Worm (Caenorhabditis elegans): Measurements from ENCODE around the gene col-9.

The col-9 gene

DNA sequence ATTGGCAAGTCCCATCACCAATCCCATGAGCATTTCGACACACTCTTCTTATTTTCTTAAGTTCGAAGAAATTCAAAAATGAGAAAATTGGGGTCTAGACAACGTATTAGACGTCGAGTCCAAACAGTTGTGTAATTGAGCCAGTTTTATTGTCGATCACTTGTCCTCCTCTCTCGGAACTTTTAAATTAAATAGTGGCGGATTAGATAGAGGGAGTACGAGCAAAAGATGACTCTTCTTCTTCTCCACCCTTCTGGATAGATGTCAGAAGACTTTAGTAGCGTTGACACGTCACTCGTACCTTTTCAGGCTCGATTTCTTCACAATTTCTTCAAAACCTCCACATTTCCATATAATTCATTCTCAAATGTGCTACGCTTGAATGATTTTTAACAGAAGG, 25.3 kb downstream of the col-9 start:
- no peak for TF ChIP-seq nhr-27 (tag; optimal IDR thresholded peaks at IDR 0.05)
- no peak for TF ChIP-seq let-607 (tag; optimal IDR thresholded peaks at IDR 0.05)
- TF ChIP-seq nfyb-1 (GFP tag; IDR thresholded peaks at IDR 0.05): no peak
- no peak for TF ChIP-seq atf-7 (tag; optimal IDR thresholded peaks at IDR 0.05)
- TF ChIP-seq snpc-1.3 (tag; optimal IDR thresholded peaks at IDR 0.05; ENCODE audit: insufficient read depth): no peak
- TF ChIP-seq Y95B8A.8 (GFP tag; IDR thresholded peaks at IDR 0.05): no peak
- TF ChIP-seq lin-40 (tag; optimal IDR thresholded peaks at IDR 0.05): no peak
- no peak for TF ChIP-seq F10E7.11 (tag; optimal IDR thresholded peaks at IDR 0.05)
- TF ChIP-seq nhr-90 (tag; optimal IDR thresholded peaks at IDR 0.05): no peak
- no peak for TF ChIP-seq ztf-25 (GFP tag; IDR thresholded peaks at IDR 0.05)
- no peak for TF ChIP-seq snpc-3.4 (tag; optimal IDR thresholded peaks at IDR 0.05)
- TF ChIP-seq lir-1 (GFP tag; conservative IDR thresholded peaks at IDR 0.05): no peak
- no peak for TF ChIP-seq madf-10 (tag; optimal IDR thresholded peaks at IDR 0.05)
- no peak for TF ChIP-seq egrh-3 (GFP tag; IDR thresholded peaks at IDR 0.05)
- TF ChIP-seq madf-8 (GFP tag; conservative IDR thresholded peaks at IDR 0.05): no peak
- no peak for TF ChIP-seq madf-6 (GFP tag; IDR thresholded peaks at IDR 0.05)
- TF ChIP-seq ceh-40 (GFP tag; IDR thresholded peaks at IDR 0.05): no peak

DNA sequence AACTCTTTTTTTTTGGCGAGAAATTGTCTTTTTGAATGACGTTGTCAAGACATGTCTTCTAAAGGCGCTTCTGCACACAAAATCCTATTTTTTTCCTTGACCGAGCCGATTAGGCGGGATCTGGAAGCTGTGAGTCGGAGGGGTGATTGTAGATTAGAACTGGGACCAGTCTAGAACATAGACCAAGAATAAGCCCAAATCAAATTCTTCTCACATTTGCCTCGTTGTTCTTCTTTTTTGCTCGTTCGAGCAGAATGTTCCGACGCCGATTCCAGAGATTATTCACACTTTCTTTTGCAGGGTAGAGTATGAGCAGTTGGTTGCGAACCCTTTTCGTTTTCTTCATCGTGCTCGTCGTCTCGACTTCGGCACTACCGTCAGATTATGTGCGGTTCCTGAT, 28.7 kb downstream of the col-9 start, which contains the start of gene nlp-53:
TSS of gene nlp-53 (plus strand) at position 301 of the 400 bp plus-strand sequence.
- TF ChIP-seq madf-8 (GFP tag; conservative IDR thresholded peaks at IDR 0.05) (no peak), B0261.1 (tag; optimal IDR thresholded peaks at IDR 0.05) (no peak), ZK185.1 (tag; optimal IDR thresholded peaks at IDR 0.05; ENCODE audit: poor library complexity, severe bottlenecking) (no peak), nhr-120 (GFP tag; IDR thresholded peaks at IDR 0.05) (no peak)

DNA sequence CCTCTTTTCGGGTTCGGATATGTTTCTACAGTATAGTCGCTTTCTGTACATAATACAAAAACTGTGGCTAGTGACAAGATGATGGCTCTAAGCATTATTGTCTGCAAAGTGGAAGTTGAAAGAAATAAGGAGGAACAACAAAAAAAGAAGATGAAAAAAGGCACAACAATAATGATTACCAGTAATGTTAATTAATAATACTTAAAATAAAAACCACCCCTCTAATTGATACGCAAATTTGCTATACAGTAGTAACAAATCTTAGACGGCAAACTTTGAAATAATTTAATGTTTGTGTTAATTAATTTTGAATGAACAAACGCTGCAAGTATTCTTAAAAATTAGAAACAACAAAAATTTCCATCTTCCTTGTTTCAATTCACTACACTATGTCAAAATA, 31.8 kb downstream of the col-9 start, which contains the start of gene Y12A6A.1:
TSS of gene Y12A6A.1 (minus strand) at position 101 of the 400 bp plus-strand sequence.
- TF ChIP-seq hmg-1.2 (GFP tag; IDR thresholded peaks at IDR 0.05): no peak
- TF ChIP-seq ceh-27 (GFP tag; optimal IDR thresholded peaks at IDR 0.05): no peak
- no peak for TF ChIP-seq lsy-27 (tag; optimal IDR thresholded peaks at IDR 0.05; ENCODE audit: borderline replicate concordance, insufficient read depth)
- TF ChIP-seq let-526 (GFP tag; IDR thresholded peaks at IDR 0.05): no peak
- no peak for TF ChIP-seq ztf-6 (GFP tag; IDR thresholded peaks at IDR 0.05)
- TF ChIP-seq B0019.2 (GFP tag; conservative IDR thresholded peaks at IDR 0.05): no peak
- no peak for TF ChIP-seq hsf-1 (GFP tag; IDR thresholded peaks at IDR 0.05)
- TF ChIP-seq sptf-2 (GFP tag; optimal IDR thresholded peaks at IDR 0.05): no peak
- no peak for TF ChIP-seq rec-8 (tag; optimal IDR thresholded peaks at IDR 0.05)
- TF ChIP-seq dpl-1 (GFP tag; optimal IDR thresholded peaks at IDR 0.05): no peak
- no peak for TF ChIP-seq nhr-120 (GFP tag; IDR thresholded peaks at IDR 0.05)

DNA sequence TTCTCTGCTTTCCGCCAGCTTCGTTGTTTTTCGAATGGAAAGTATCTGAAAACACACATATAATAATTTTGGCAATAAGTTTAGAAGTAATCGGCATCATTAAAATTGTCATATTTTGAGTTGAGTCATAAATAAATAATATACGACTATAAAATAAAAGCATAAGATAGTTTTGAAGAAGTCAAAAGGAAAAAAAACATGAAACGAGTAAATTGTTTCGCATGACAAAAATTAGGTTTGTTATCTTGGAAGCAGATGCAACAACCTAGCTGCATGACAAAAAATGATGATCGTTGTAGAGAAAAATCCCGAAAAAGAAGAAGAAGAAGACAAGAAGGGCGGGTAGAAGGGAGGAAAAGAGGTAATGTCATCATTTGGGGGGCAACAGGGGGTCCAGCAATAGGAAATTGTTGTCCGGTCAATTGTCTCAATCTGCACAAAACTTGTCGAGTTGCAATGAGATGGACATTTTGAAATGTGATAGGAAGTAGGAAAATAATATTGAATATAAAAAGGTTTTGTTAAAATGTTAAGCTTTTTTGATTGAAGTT, 41.4 kb downstream of the col-9 start, which contains the start of gene nlg-1:
TSS of gene nlg-1 (minus strand) at position 51 of the 551 bp plus-strand sequence.
- TF ChIP-seq unc-130 (GFP tag; optimal IDR thresholded peaks at IDR 0.05) (no peak), F57C9.4 (tag; optimal IDR thresholded peaks at IDR 0.05) (no peak)

Measured in whole organism, young adult.